Worm (Caenorhabditis elegans) whole organism, young adult: Measurements from ENCODE around the gene C04F5.8.

ENCODE experiments used
- B0019.2 ChIP-seq: fragments of 200-800 bp; sonication (Bioruptor generic); conservative IDR thresholded peaks from 2 replicates; pipeline ENCODE4 v1.3.6; 2022; ENCODE audit warnings: missing genetic modification reagents, missing genetic modification characterization, missing compliant biosample characterization
- B0035.1 ChIP-seq: sonication (generic microtip); optimal IDR thresholded peaks from 2 replicates; lab custom pipeline; 2016; ENCODE audit warnings: missing genetic modification characterization, mild to moderate bottlenecking, missing compliant biosample characterization, missing genotype, missing genetic modification reagents
- B0336.3 ChIP-seq: fragments of 200-800 bp; sonication (Bioruptor generic); IDR thresholded peaks from 2 replicates; pipeline ENCODE4 v1.3.6; 2022; ENCODE audit warnings: missing genetic modification characterization, missing compliant biosample characterization
- F22D6.2 ChIP-seq: sonication (generic microtip); optimal IDR thresholded peaks from 2 replicates; lab custom pipeline; 2016; ENCODE audit warnings: mild to moderate bottlenecking, missing genetic modification characterization, missing compliant biosample characterization
- F33H1.4 ChIP-seq: fragments of 200-800 bp; sonication (Bioruptor generic); IDR thresholded peaks from 2 replicates; pipeline ENCODE4 v1.3.6; 2022; ENCODE audit warnings: missing genetic modification reagents, missing genetic modification characterization, missing compliant biosample characterization
- F39B2.1 ChIP-seq: fragments of 200-800 bp; sonication (Bioruptor generic); IDR thresholded peaks from 2 replicates; pipeline ENCODE4 v1.3.6; 2022; ENCODE audit warnings: missing genetic modification reagents, missing genetic modification characterization, missing compliant biosample characterization
- F49E8.2 ChIP-seq: sonication (generic microtip); optimal IDR thresholded peaks from 3 replicates; lab custom pipeline; 2017; ENCODE audit warnings: missing genetic modification characterization, mild to moderate bottlenecking, missing compliant biosample characterization, antibody characterized with exemption, moderate library complexity; ENCODE audit not compliant: insufficient read depth
- F55B11.4 ChIP-seq: sonication (generic microtip); optimal IDR thresholded peaks from 2 replicates; lab custom pipeline; 2016; ENCODE audit warnings: missing compliant biosample characterization, missing genetic modification characterization, borderline replicate concordance; ENCODE audit not compliant: insufficient read depth
- F57C9.4 ChIP-seq: sonication (generic microtip); optimal IDR thresholded peaks from 2 replicates; lab custom pipeline; 2017; ENCODE audit warnings: mild to moderate bottlenecking, missing genetic modification characterization, missing compliant biosample characterization
- K11D2.4 ChIP-seq: fragments of 200-800 bp; sonication (Bioruptor generic); IDR thresholded peaks from 2 replicates; pipeline ENCODE4 v1.3.6; 2022; ENCODE audit warnings: missing genetic modification reagents, missing genetic modification characterization, missing compliant biosample characterization
- Y53G8AR.9 ChIP-seq: fragments of 200-800 bp; sonication (Bioruptor generic); conservative IDR thresholded peaks from 2 replicates; pipeline ENCODE4 v1.3.6; 2022; ENCODE audit warnings: missing genetic modification reagents, missing genetic modification characterization, missing compliant biosample characterization
- ZK185.1 ChIP-seq: sonication (generic microtip); optimal IDR thresholded peaks from 2 replicates; lab custom pipeline; 2016; ENCODE audit warnings: mild to moderate bottlenecking, missing genetic modification characterization, missing compliant biosample characterization; ENCODE audit not compliant: poor library complexity, severe bottlenecking
- ama-1 ChIP-seq, 3 experiments: fragments of 150-350 bp in 1 of 3; sonication (generic microtip) in 2 of 3; optimal IDR thresholded peaks; 2 replicates each; lab custom pipeline; 2014 to 2018; ENCODE audit warnings: missing biosample characterization in 2 of 3, missing genetic modification characterization in 2 of 3, missing genetic modification reagents in 2 of 3
- atf-7 ChIP-seq: sonication (generic microtip); optimal IDR thresholded peaks from 2 replicates; lab custom pipeline; 2017; ENCODE audit warnings: mild to moderate bottlenecking, missing genetic modification characterization, missing compliant biosample characterization
- attf-5 ChIP-seq: fragments of 200-800 bp; sonication (Bioruptor generic); optimal IDR thresholded peaks from 2 replicates; lab custom pipeline; 2018; ENCODE audit warnings: mild to moderate bottlenecking, missing genetic modification characterization, missing compliant biosample characterization
- cebp-1 ChIP-seq, 2 experiments: fragments of 200-800 bp in 1 of 2; sonication (Bioruptor generic) in 1 of 2; sonication (generic microtip) in 1 of 2; IDR thresholded peaks in 1 of 2; optimal IDR thresholded peaks in 1 of 2; 2 replicates each; pipeline versions ENCODE4 v1.3.6 to Lab custom; 2017 to 2022; ENCODE audit warnings: missing compliant biosample characterization in 2 of 2, missing genetic modification characterization in 2 of 2, mild to moderate bottlenecking in 1 of 2, missing genetic modification reagents in 1 of 2, moderate library complexity in 1 of 2
- ceh-100 ChIP-seq: fragments of 200-800 bp; sonication (Bioruptor generic); IDR thresholded peaks from 2 replicates; pipeline ENCODE4 v1.3.6; 2022; ENCODE audit warnings: missing genetic modification reagents, missing genetic modification characterization, missing compliant biosample characterization
- ceh-79 ChIP-seq: sonication (generic microtip); optimal IDR thresholded peaks from 2 replicates; lab custom pipeline; 2017; ENCODE audit warnings: mild to moderate bottlenecking, missing genetic modification characterization, missing compliant biosample characterization
- dpl-1 ChIP-seq: fragments of 150-350 bp; optimal IDR thresholded peaks from 2 replicates; lab custom pipeline; 2014; ENCODE audit warnings: missing biosample characterization, missing genetic modification reagents, missing genetic modification characterization
- egl-18 ChIP-seq: fragments of 200-800 bp; sonication (Bioruptor generic); IDR thresholded peaks from 2 replicates; pipeline ENCODE4 v1.3.6; 2022; ENCODE audit warnings: missing genetic modification reagents, missing genetic modification characterization, missing compliant biosample characterization
- him-1 ChIP-seq: sonication (generic microtip); optimal IDR thresholded peaks from 2 replicates; lab custom pipeline; 2016; ENCODE audit warnings: missing genotype, missing genetic modification reagents, missing genetic modification characterization, missing compliant biosample characterization
- hrde-1 ChIP-seq: sonication (generic microtip); optimal IDR thresholded peaks from 2 replicates; lab custom pipeline; 2016; ENCODE audit warnings: missing genetic modification characterization, mild to moderate bottlenecking, missing compliant biosample characterization, moderate library complexity, missing genotype, missing genetic modification reagents, borderline replicate concordance
- hsf-1 ChIP-seq: fragments of 200-800 bp; sonication (Bioruptor generic); IDR thresholded peaks from 2 replicates; pipeline ENCODE4 v1.3.6; 2022; ENCODE audit warnings: missing genetic modification reagents, missing genetic modification characterization, missing compliant biosample characterization
- lin-40 ChIP-seq: sonication (generic microtip); optimal IDR thresholded peaks from 2 replicates; lab custom pipeline; 2016; ENCODE audit warnings: missing genetic modification characterization, mild to moderate bottlenecking, missing compliant biosample characterization, missing genotype, missing genetic modification reagents
- lin-54 ChIP-seq: fragments of 200-800 bp; sonication (Bioruptor generic); optimal IDR thresholded peaks from 2 replicates; lab custom pipeline; 2018; ENCODE audit warnings: mild to moderate bottlenecking, missing genetic modification characterization, missing compliant biosample characterization
- madf-10 ChIP-seq: sonication (generic microtip); optimal IDR thresholded peaks from 2 replicates; lab custom pipeline; 2016; ENCODE audit warnings: mild to moderate bottlenecking, missing genetic modification characterization, missing compliant biosample characterization
- madf-6 ChIP-seq: fragments of 200-800 bp; sonication (Bioruptor generic); IDR thresholded peaks from 2 replicates; pipeline ENCODE4 v1.3.6; 2022; ENCODE audit warnings: missing genetic modification reagents, missing genetic modification characterization, missing compliant biosample characterization
- madf-8 ChIP-seq: fragments of 200-800 bp; sonication (Bioruptor generic); conservative IDR thresholded peaks from 2 replicates; pipeline ENCODE4 v1.3.6; 2022; ENCODE audit warnings: missing genetic modification reagents, missing genetic modification characterization, missing compliant biosample characterization
- mxl-1 ChIP-seq: sonication (generic microtip); optimal IDR thresholded peaks from 2 replicates; lab custom pipeline; 2016; ENCODE audit warnings: missing genetic modification characterization, missing compliant biosample characterization
- nhr-120 ChIP-seq: fragments of 200-800 bp; sonication (Bioruptor generic); IDR thresholded peaks from 2 replicates; pipeline ENCODE4 v1.3.6; 2022; ENCODE audit warnings: missing genetic modification characterization, missing compliant biosample characterization
- nhr-179 ChIP-seq: sonication (generic microtip); optimal IDR thresholded peaks from 2 replicates; lab custom pipeline; 2016; ENCODE audit warnings: mild to moderate bottlenecking, missing genetic modification characterization, missing compliant biosample characterization
- nhr-27 ChIP-seq: fragments of 200-800 bp; sonication (Bioruptor generic); optimal IDR thresholded peaks from 2 replicates; lab custom pipeline; 2018; ENCODE audit warnings: mild to moderate bottlenecking, missing genetic modification characterization, moderate library complexity, missing compliant biosample characterization
- rcor-1 ChIP-seq: fragments of 200-800 bp; sonication (Bioruptor generic); IDR thresholded peaks from 2 replicates; pipeline ENCODE4 v1.3.6; 2022; ENCODE audit warnings: missing genetic modification reagents, missing genetic modification characterization, missing compliant biosample characterization
- rec-8 ChIP-seq, 2 experiments: sonication (generic microtip); optimal IDR thresholded peaks; 2 replicates each; lab custom pipeline; 2016; ENCODE audit warnings: mild to moderate bottlenecking in 2 of 2, missing genetic modification characterization in 2 of 2, missing genetic modification reagents in 2 of 2, missing genotype in 2 of 2, missing biosample characterization in 1 of 2, missing compliant biosample characterization in 1 of 2, moderate library complexity in 1 of 2
- repo-1 ChIP-seq: sonication (generic microtip); optimal IDR thresholded peaks from 2 replicates; lab custom pipeline; 2017; ENCODE audit warnings: mild to moderate bottlenecking, missing genetic modification characterization, missing compliant biosample characterization
- rpc-1 ChIP-seq, 2 experiments: fragments of 150-350 bp in 1 of 2; sonication (generic microtip) in 1 of 2; optimal IDR thresholded peaks; 2 replicates each; lab custom pipeline; 2014 to 2018; ENCODE audit warnings: missing biosample characterization in 1 of 2, missing genetic modification characterization in 1 of 2, missing genetic modification reagents in 1 of 2, missing genotype in 1 of 2
- sdz-38 ChIP-seq: sonication (generic microtip); optimal IDR thresholded peaks from 2 replicates; lab custom pipeline; 2016; ENCODE audit warnings: missing genotype, missing genetic modification characterization, missing compliant biosample characterization
- snpc-1.1 ChIP-seq: sonication (generic microtip); optimal IDR thresholded peaks from 2 replicates; lab custom pipeline; 2017; ENCODE audit warnings: missing genetic modification characterization, mild to moderate bottlenecking, missing compliant biosample characterization, antibody characterized with exemption, moderate library complexity, missing genotype, missing genetic modification reagents; ENCODE audit not compliant: insufficient read depth
- snpc-4 ChIP-seq, 5 experiments: fragments of 150-350 bp in 1 of 5; sonication (generic microtip) in 4 of 5; optimal IDR thresholded peaks; 2 replicates each; lab custom pipeline; 2014 to 2018; ENCODE audit warnings: missing genetic modification characterization in 5 of 5, missing biosample characterization in 3 of 5, antibody characterized with exemption in 2 of 5, mild to moderate bottlenecking in 2 of 5, missing compliant biosample characterization in 2 of 5, missing genotype in 2 of 5, moderate library complexity in 2 of 5, missing genetic modification reagents in 1 of 5
- somi-1 ChIP-seq: fragments of 200-800 bp; sonication (Bioruptor generic); optimal IDR thresholded peaks from 2 replicates; lab custom pipeline; 2018; ENCODE audit warnings: mild to moderate bottlenecking, missing genetic modification characterization, missing compliant biosample characterization
- sptf-2 ChIP-seq: fragments of 200-800 bp; sonication (Bioruptor generic); optimal IDR thresholded peaks from 2 replicates; lab custom pipeline; 2018; ENCODE audit warnings: mild to moderate bottlenecking, missing genetic modification characterization, missing compliant biosample characterization
- xnd-1 ChIP-seq: sonication (generic microtip); optimal IDR thresholded peaks from 2 replicates; lab custom pipeline; 2016; ENCODE audit warnings: missing genotype, missing genetic modification reagents, missing genetic modification characterization, missing compliant biosample characterization
- ztf-22 ChIP-seq: fragments of 200-800 bp; sonication (Bioruptor generic); optimal IDR thresholded peaks from 2 replicates; lab custom pipeline; 2018; ENCODE audit warnings: mild to moderate bottlenecking, missing genetic modification characterization, moderate library complexity, missing compliant biosample characterization
- ztf-26 ChIP-seq: sonication (generic microtip); optimal IDR thresholded peaks from 2 replicates; lab custom pipeline; 2017; ENCODE audit warnings: missing genetic modification characterization, missing compliant biosample characterization
- ztf-3 ChIP-seq: fragments of 200-800 bp; sonication (Bioruptor generic); optimal IDR thresholded peaks from 2 replicates; lab custom pipeline; 2018; ENCODE audit warnings: mild to moderate bottlenecking, missing genetic modification characterization, missing compliant biosample characterization

C04F5.8 gene

DNA sequence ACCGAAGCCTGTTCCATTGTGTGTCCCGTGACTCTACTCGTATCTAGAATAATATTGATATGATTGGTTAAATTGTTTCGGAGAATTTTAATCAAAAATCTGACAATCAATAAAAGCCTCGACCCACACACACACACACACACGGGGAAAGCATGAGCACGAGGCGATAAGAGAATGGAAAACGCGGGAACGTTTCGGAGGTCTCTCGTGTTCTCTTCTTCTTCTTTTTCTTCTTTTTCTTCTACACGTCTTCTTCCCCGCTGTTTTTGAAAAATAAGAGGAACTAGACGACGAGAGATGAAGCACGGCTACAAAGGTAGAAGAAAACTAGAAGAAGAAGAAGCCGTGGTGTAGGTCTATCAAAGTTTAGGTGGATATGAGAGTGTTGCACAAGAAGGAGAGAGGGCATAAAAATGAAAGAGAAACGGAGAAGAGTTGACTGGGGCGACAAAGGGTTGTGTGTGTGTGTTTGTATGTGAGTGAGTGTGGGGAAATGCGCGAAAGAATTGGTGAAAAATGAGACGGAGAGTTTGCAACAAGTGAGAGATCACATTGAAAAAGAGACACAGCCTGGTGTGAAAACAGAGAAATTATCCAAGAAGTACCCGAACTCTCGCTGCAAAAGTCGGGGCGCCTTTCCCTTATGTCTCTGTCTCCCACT, 48.7 kb downstream of the C04F5.8 start, which contains the start of gene mlk-1:
mlk-1 (minus strand) TSS at position 51 of the 661 bp plus-strand sequence.
- TF ChIP-seq lin-40 (tag; lab: Kevin White, UChicago) (peak; percentile 71), egl-18 (GFP tag; lab: Robert Waterston, UW) (no peak), hrde-1 (no peak), attf-5 (GFP tag; lab: Kevin White, UChicago) (peak; percentile 49), B0336.3 (peak; percentile 73; the same call in 1 of the 2 replicates), B0035.1 (tag; lab: Kevin White, UChicago) (no peak), madf-10 (tag; lab: Kevin White, UChicago) (peak; percentile 20), ceh-100 (GFP tag; lab: Robert Waterston, UW) (no peak), nhr-27 (tag; lab: Kevin White, UChicago) (no peak), atf-7 (no peak), B0019.2 (GFP tag; lab: Robert Waterston, UW) (no peak), madf-6 (GFP tag; lab: Robert Waterston, UW) (no peak), F39B2.1 (GFP tag; lab: Robert Waterston, UW) (no peak), repo-1 (tag; lab: Kevin White, UChicago) (no peak), ztf-3 (GFP tag; lab: Kevin White, UChicago) (no peak), nhr-120 (no peak), ZK185.1 (tag; lab: Kevin White, UChicago) (peak; percentile 7), F22D6.2 (tag; lab: Kevin White, UChicago) (no peak), somi-1 (GFP tag; lab: Kevin White, UChicago) (peak; percentile 39), cebp-1 (GFP tag; IDR thresholded peaks at IDR 0.05; lab: Robert Waterston, UW) (no peak), cebp-1 (tag; optimal IDR thresholded peaks at IDR 0.05; lab: Kevin White, UChicago) (peak; percentile 64), F49E8.2 (tag; lab: Kevin White, UChicago) (no peak), sptf-2 (GFP tag; lab: Kevin White, UChicago) (no peak), snpc-4 (GFP tag; optimal IDR thresholded peaks at IDR 0.05; lab: Kevin White, UChicago) (no peak), snpc-4 (tag; optimal IDR thresholded peaks at IDR 0.05; lab: Kevin White, UChicago) (peak in 3 of 4 experiments; percentile 7 to 35 (median 9)), rpc-1 (optimal IDR thresholded peaks at IDR 0.05; lab: Kevin White, UChicago) (no peak), rpc-1 (tag; optimal IDR thresholded peaks at IDR 0.05; lab: Kevin White, UChicago) (no peak), Y53G8AR.9 (no peak), F57C9.4 (no peak), snpc-1.1 (tag; lab: Kevin White, UChicago) (no peak), mxl-1 (tag; lab: Kevin White, UChicago) (no peak), lin-54 (GFP tag; lab: Kevin White, UChicago) (no peak), ztf-26 (tag; lab: Kevin White, UChicago) (peak; percentile 33), rec-8 (tag; optimal IDR thresholded peaks at IDR 0.05; lab: Kevin White, UChicago) (no peak), ama-1 (optimal IDR thresholded peaks at IDR 0.05; lab: Kevin White, UChicago) (peak; percentile 52), ama-1 (GFP tag; optimal IDR thresholded peaks at IDR 0.05; lab: Kevin White, UChicago) (no peak), nhr-179 (no peak), K11D2.4 (GFP tag; lab: Robert Waterston, UW) (no peak), madf-8 (no peak), hsf-1 (peak; percentile 46; the same call in 1 of the 2 replicates), sdz-38 (no peak), him-1 (tag; lab: Kevin White, UChicago) (no peak), F55B11.4 (tag; lab: Kevin White, UChicago) (no peak), ceh-79 (tag; lab: Kevin White, UChicago) (no peak), rcor-1 (no peak), dpl-1 (no peak), F33H1.4 (GFP tag; lab: Robert Waterston, UW) (no peak), xnd-1 (no peak), ztf-22 (GFP tag; lab: Kevin White, UChicago) (no peak)
